Fruit fly (Drosophila melanogaster) whole organism, embryonic: Measurements from ENCODE around the gene CG43867.

Experiments used
- Ada2b ChIP-seq: fragments of 200-800 bp; sonication (Bioruptor generic); IDR thresholded peaks from 2 replicates; pipeline ENCODE4 v1.3.6; 2022; ENCODE audit warnings: missing biosample characterization, missing genetic modification characterization
- Aef1 ChIP-seq: fragments of 200-800 bp; sonication (Bioruptor generic); IDR thresholded peaks from 3 replicates; pipeline ENCODE4 v1.3.6; 2022; ENCODE audit warnings: missing biosample characterization, missing genetic modification characterization
- Bdp1 ChIP-seq: fragments of 200-800 bp; sonication (Bioruptor generic); optimal IDR thresholded peaks from 3 replicates; lab custom pipeline; 2016; ENCODE audit warnings: missing biosample characterization, missing genetic modification characterization
- Bteb2 ChIP-seq: fragments of 200-800 bp; sonication (Bioruptor generic); optimal IDR thresholded peaks from 2 replicates; lab custom pipeline; 2016; ENCODE audit warnings: missing biosample characterization, missing genetic modification characterization
- CG10366 ChIP-seq: fragments of 200-800 bp; sonication (Bioruptor generic); IDR thresholded peaks from 2 replicates; pipeline ENCODE4 v1.3.6; 2022; ENCODE audit warnings: missing biosample characterization, missing genetic modification characterization
- CG11398 ChIP-seq: fragments of 200-800 bp; sonication (Bioruptor generic); optimal IDR thresholded peaks from 2 replicates; lab custom pipeline; 2016; ENCODE audit warnings: missing biosample characterization, missing genetic modification characterization
- CG11456 ChIP-seq: fragments of 200-800 bp; sonication (Bioruptor generic); IDR thresholded peaks from 3 replicates; pipeline ENCODE4 v1.3.6; 2022; ENCODE audit warnings: missing biosample characterization, missing genetic modification characterization
- CG11560 ChIP-seq: fragments of 200-800 bp; sonication (Bioruptor generic); IDR thresholded peaks from 3 replicates; pipeline ENCODE4 v1.3.6; 2022; ENCODE audit warnings: missing biosample characterization, missing genetic modification characterization
- CG11723 ChIP-seq: fragments of 200-800 bp; sonication (Bioruptor generic); optimal IDR thresholded peaks from 2 replicates; lab custom pipeline; 2017; ENCODE audit warnings: missing biosample characterization, mild to moderate bottlenecking, missing genetic modification characterization
- CG12744 ChIP-seq: fragments of 200-800 bp; sonication (Bioruptor generic); optimal IDR thresholded peaks from 2 replicates; lab custom pipeline; 2016; ENCODE audit warnings: missing biosample characterization, missing genetic modification characterization
- CG14667 ChIP-seq: fragments of 200-800 bp; sonication (Bioruptor generic); IDR thresholded peaks from 2 replicates; pipeline ENCODE4 v1.3.6; 2022; ENCODE audit warnings: missing biosample characterization, missing genetic modification characterization
- CG16863 ChIP-seq: fragments of 200-800 bp; sonication (Bioruptor generic); optimal IDR thresholded peaks from 3 replicates; lab custom pipeline; 2016; ENCODE audit warnings: missing biosample characterization, missing genetic modification characterization
- CG18262 ChIP-seq: fragments of 200-800 bp; optimal IDR thresholded peaks from 3 replicates; lab custom pipeline; 2019; ENCODE audit warnings: missing biosample characterization, mild to moderate bottlenecking, missing genetic modification characterization, moderate library complexity
- CG18599 ChIP-seq: fragments of 200-800 bp; sonication (Bioruptor generic); optimal IDR thresholded peaks from 3 replicates; lab custom pipeline; 2017; ENCODE audit warnings: missing biosample characterization, missing genetic modification characterization, mild to moderate bottlenecking, moderate library complexity, missing genetic modification reagents
- CG2120 ChIP-seq: fragments of 200-800 bp; sonication (Bioruptor generic); optimal IDR thresholded peaks from 3 replicates; lab custom pipeline; 2016; ENCODE audit warnings: missing biosample characterization, missing genetic modification characterization
- CG2199 ChIP-seq: fragments of 200-800 bp; sonication (Bioruptor generic); IDR thresholded peaks from 3 replicates; pipeline ENCODE4 v1.3.6; 2022; ENCODE audit warnings: missing biosample characterization, missing genetic modification characterization
- CG30403 ChIP-seq: fragments of 200-800 bp; sonication (Bioruptor generic); optimal IDR thresholded peaks from 3 replicates; lab custom pipeline; 2016; ENCODE audit warnings: missing biosample characterization, missing genetic modification characterization
- CG32772 ChIP-seq: fragments of 200-800 bp; sonication (Bioruptor generic); IDR thresholded peaks from 2 replicates; pipeline ENCODE4 v1.3.6; 2022; ENCODE audit warnings: missing biosample characterization, missing genetic modification characterization
- CG3838 ChIP-seq: fragments of 200-800 bp; sonication (Bioruptor generic); optimal IDR thresholded peaks from 3 replicates; lab custom pipeline; 2016; ENCODE audit warnings: missing biosample characterization, missing genetic modification characterization
- CG42726 ChIP-seq: fragments of 200-800 bp; sonication (Bioruptor generic); IDR thresholded peaks from 2 replicates; pipeline ENCODE4 v1.3.6; 2022; ENCODE audit warnings: missing biosample characterization, missing genetic modification characterization; ENCODE audit not compliant: partially characterized antibody
- CG4730 ChIP-seq: fragments of 200-800 bp; sonication (Bioruptor generic); IDR thresholded peaks from 2 replicates; pipeline ENCODE4 v1.3.6; 2022; ENCODE audit warnings: missing biosample characterization, missing genetic modification characterization
- CG6175 ChIP-seq: fragments of 200-800 bp; sonication (Bioruptor generic); IDR thresholded peaks from 3 replicates; pipeline ENCODE4 v1.3.6; 2022; ENCODE audit warnings: missing biosample characterization, missing genetic modification characterization
- CG7271 ChIP-seq: fragments of 200-800 bp; sonication (Bioruptor generic); optimal IDR thresholded peaks from 2 replicates; lab custom pipeline; 2018; ENCODE audit warnings: missing biosample characterization, mild to moderate bottlenecking, missing genetic modification characterization, moderate library complexity
- CG8281 ChIP-seq: fragments of 200-800 bp; sonication (Bioruptor generic); optimal IDR thresholded peaks from 2 replicates; lab custom pipeline; 2018; ENCODE audit warnings: missing biosample characterization, mild to moderate bottlenecking, missing genetic modification characterization, moderate library complexity
- CHES-1-like ChIP-seq: fragments of 200-800 bp; sonication (Bioruptor generic); optimal IDR thresholded peaks from 2 replicates; lab custom pipeline; 2016; ENCODE audit warnings: missing biosample characterization, missing genetic modification characterization
- D19B ChIP-seq: fragments of 200-800 bp; sonication (Bioruptor generic); optimal IDR thresholded peaks from 2 replicates; lab custom pipeline; 2017; ENCODE audit warnings: missing biosample characterization, mild to moderate bottlenecking, missing genetic modification characterization
- Hey ChIP-seq: fragments of 200-800 bp; sonication (Bioruptor generic); optimal IDR thresholded peaks from 3 replicates; lab custom pipeline; 2018; ENCODE audit warnings: missing biosample characterization, mild to moderate bottlenecking, missing genetic modification characterization
- Hmr ChIP-seq: fragments of 200-800 bp; sonication (Bioruptor generic); optimal IDR thresholded peaks from 3 replicates; lab custom pipeline; 2017; ENCODE audit warnings: mild to moderate bottlenecking, missing biosample characterization, missing genetic modification reagents, missing genetic modification characterization
- Nf-YA ChIP-seq: fragments of 200-800 bp; sonication (Bioruptor generic); IDR thresholded peaks from 2 replicates; pipeline ENCODE4 v1.3.6; 2022; ENCODE audit warnings: missing biosample characterization, missing genetic modification characterization
- PHDP ChIP-seq: fragments of 200-800 bp; sonication (Bioruptor generic); optimal IDR thresholded peaks from 3 replicates; lab custom pipeline; 2018; ENCODE audit warnings: missing biosample characterization, mild to moderate bottlenecking, missing genetic modification characterization, moderate library complexity
- Ptx1 ChIP-seq: fragments of 200-800 bp; sonication (Bioruptor generic); IDR thresholded peaks from 2 replicates; pipeline ENCODE4 v1.3.6; 2022; ENCODE audit warnings: missing biosample characterization, missing genetic modification characterization
- Sry-β ChIP-seq: fragments of 200-800 bp; sonication (Bioruptor generic); optimal IDR thresholded peaks from 2 replicates; lab custom pipeline; 2018; ENCODE audit warnings: missing biosample characterization, mild to moderate bottlenecking, missing genetic modification characterization, moderate library complexity
- TFAM ChIP-seq: fragments of 200-800 bp; sonication (Bioruptor generic); optimal IDR thresholded peaks from 2 replicates; lab custom pipeline; 2017; ENCODE audit warnings: missing biosample characterization, missing genetic modification characterization, inconsistent platforms
- az2 ChIP-seq: fragments of 200-800 bp; sonication (Bioruptor generic); optimal IDR thresholded peaks from 3 replicates; lab custom pipeline; 2016; ENCODE audit warnings: missing biosample characterization, missing genetic modification characterization
- crc ChIP-seq: fragments of 200-800 bp; sonication (Bioruptor generic); optimal IDR thresholded peaks from 2 replicates; lab custom pipeline; 2016; ENCODE audit warnings: missing biosample characterization, missing genetic modification characterization
- disco-r ChIP-seq: fragments of 200-800 bp; sonication (Bioruptor generic); optimal IDR thresholded peaks from 2 replicates; lab custom pipeline; 2016; ENCODE audit warnings: missing biosample characterization, missing genetic modification characterization
- dmrt11E ChIP-seq: fragments of 200-800 bp; sonication (Bioruptor generic); optimal IDR thresholded peaks from 3 replicates; lab custom pipeline; 2018; ENCODE audit warnings: missing biosample characterization, mild to moderate bottlenecking, missing genetic modification characterization, moderate library complexity
- eyg ChIP-seq: fragments of 200-800 bp; sonication (Bioruptor generic); optimal IDR thresholded peaks from 3 replicates; lab custom pipeline; 2016; ENCODE audit warnings: missing biosample characterization, missing genetic modification characterization
- fd102C ChIP-seq: fragments of 200-800 bp; sonication (Bioruptor generic); optimal IDR thresholded peaks from 2 replicates; lab custom pipeline; 2018; ENCODE audit warnings: missing biosample characterization, mild to moderate bottlenecking, missing genetic modification characterization, moderate library complexity
- grau ChIP-seq: fragments of 200-800 bp; optimal IDR thresholded peaks from 3 replicates; lab custom pipeline; 2019; ENCODE audit warnings: missing biosample characterization, mild to moderate bottlenecking, missing genetic modification characterization, moderate library complexity
- hth ChIP-seq: fragments of >200 bp; optimal IDR thresholded peaks from 2 replicates; lab custom pipeline; 2017; ENCODE audit warnings: inconsistent platforms
- inv ChIP-seq: fragments of 200-800 bp; sonication (Bioruptor generic); IDR thresholded peaks from 2 replicates; pipeline ENCODE4 v1.3.6; 2022; ENCODE audit warnings: missing biosample characterization, missing genetic modification characterization; ENCODE audit not compliant: partially characterized antibody
- jumu ChIP-seq: fragments of 200-800 bp; sonication (Bioruptor generic); optimal IDR thresholded peaks from 3 replicates; lab custom pipeline; 2016; ENCODE audit warnings: missing biosample characterization, missing genetic modification characterization
- nerfin-1 ChIP-seq: fragments of 200-800 bp; sonication (Bioruptor generic); optimal IDR thresholded peaks from 3 replicates; lab custom pipeline; 2019; ENCODE audit warnings: missing biosample characterization, mild to moderate bottlenecking, missing genetic modification characterization, moderate library complexity
- nom ChIP-seq: fragments of 200-800 bp; sonication (Bioruptor generic); optimal IDR thresholded peaks from 2 replicates; lab custom pipeline; 2017; ENCODE audit warnings: missing biosample characterization, missing genetic modification characterization, mild to moderate bottlenecking, moderate library complexity, missing genetic modification reagents
- pan ChIP-seq, 4 experiments: fragments of >200 bp in 3 of 4; fragments of 200-800 bp in 1 of 4; sonication (Bioruptor generic) in 1 of 4; optimal IDR thresholded peaks in 3 of 4; IDR thresholded peaks in 1 of 4; 2 replicates each; pipeline versions ENCODE4 v1.3.6 to Lab custom; 2017 to 2022; ENCODE audit warnings: missing biosample characterization in 2 of 4, missing genetic modification characterization in 2 of 4, mixed read lengths in 1 of 4
- peb ChIP-seq: fragments of 200-800 bp; sonication (Bioruptor generic); IDR thresholded peaks from 2 replicates; pipeline ENCODE4 v1.3.6; 2022; ENCODE audit warnings: missing biosample characterization, missing genetic modification characterization
- ranshi ChIP-seq: fragments of 200-800 bp; sonication (Bioruptor generic); IDR thresholded peaks from 2 replicates; pipeline ENCODE4 v1.3.6; 2022; ENCODE audit warnings: missing biosample characterization, missing genetic modification characterization
- slbo ChIP-seq: fragments of 200-800 bp; sonication (Bioruptor generic); IDR thresholded peaks from 2 replicates; pipeline ENCODE4 v1.3.6; 2022; ENCODE audit warnings: missing biosample characterization, missing genetic modification characterization
- trh ChIP-seq: fragments of 200-800 bp; sonication (Bioruptor generic); optimal IDR thresholded peaks from 2 replicates; lab custom pipeline; 2016; ENCODE audit warnings: missing biosample characterization, missing genetic modification characterization
- twi ChIP-seq: fragments of 200-800 bp; optimal IDR thresholded peaks from 2 replicates; lab custom pipeline; 2019; ENCODE audit warnings: missing biosample characterization, mild to moderate bottlenecking, missing genetic modification characterization, moderate library complexity
- zf30C ChIP-seq: fragments of 200-800 bp; sonication (Bioruptor generic); optimal IDR thresholded peaks from 3 replicates; lab custom pipeline; 2018; ENCODE audit warnings: missing biosample characterization, mild to moderate bottlenecking, missing genetic modification characterization

Gene CG43867

DNA sequence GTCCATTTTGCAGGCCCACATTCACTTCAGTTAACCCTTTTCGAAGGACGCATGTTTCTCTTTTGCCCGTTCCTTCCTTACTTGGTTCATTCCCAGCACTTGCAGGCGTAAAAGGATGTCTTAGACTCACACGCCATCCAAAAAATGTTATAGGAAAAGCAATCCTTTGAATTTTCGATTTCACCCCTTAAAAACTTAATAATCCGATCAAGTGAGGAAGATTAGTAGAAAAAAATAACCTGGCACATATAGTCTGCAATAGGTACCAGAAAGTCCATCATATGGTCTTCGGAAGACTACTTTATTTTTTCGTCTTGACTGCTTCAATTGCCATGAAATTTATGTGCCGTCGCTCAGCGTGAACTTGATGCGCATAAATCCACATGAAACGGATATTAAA, 6.4 kb downstream of the CG43867 start (continued):
- TF ChIP-seq dmrt11E (tag; lab: Kevin White, UChicago) = no peak
- TF ChIP-seq CG8281 (tag; lab: Kevin White, UChicago) = no peak
- TF ChIP-seq CHES-1-like (GFP tag; lab: Kevin White, UChicago) = no peak
- TF ChIP-seq PHDP = no peak
- no peak for TF ChIP-seq jumu (GFP tag; lab: Kevin White, UChicago)
- TF ChIP-seq twi = no peak
- TF ChIP-seq crc (GFP tag; lab: Kevin White, UChicago) = no peak
- no peak for TF ChIP-seq nom (GFP tag; lab: Kevin White, UChicago)
- no peak for TF ChIP-seq fd102C (GFP tag; lab: Kevin White, UChicago)
- TF ChIP-seq Aef1 (GFP tag; lab: Robert Waterston, UW) = no peak
- no peak for TF ChIP-seq CG12744 (GFP tag; lab: Kevin White, UChicago)
- no peak for TF ChIP-seq CG11723 (GFP tag; lab: Kevin White, UChicago)
- TF ChIP-seq eyg = no peak
- TF ChIP-seq hth (lab: Kevin White, UChicago) = no peak
- peak; percentile 52 for TF ChIP-seq CG2120 (GFP tag; lab: Kevin White, UChicago)
- no peak for TF ChIP-seq CG11398 (GFP tag; lab: Kevin White, UChicago)
- TF ChIP-seq D19B = peak; percentile 45
- no peak for TF ChIP-seq pan (optimal IDR thresholded peaks at IDR 0.05; lab: Kevin White, UChicago)
- TF ChIP-seq pan (GFP tag; optimal IDR thresholded peaks at IDR 0.05 in 1 of 2, IDR thresholded peaks at IDR 0.05 in 1 of 2) = no peak
- TF ChIP-seq Hmr = peak; percentile 5
- peak; percentile 53 for TF ChIP-seq CG18599 (GFP tag; lab: Kevin White, UChicago)
- peak; percentile 40; the same call in 1 of the 2 replicates for TF ChIP-seq Ptx1 (GFP tag; lab: Robert Waterston, UW)
- TF ChIP-seq peb (GFP tag; lab: Robert Waterston, UW) = no peak
- TF ChIP-seq ranshi (GFP tag; lab: Robert Waterston, UW) = no peak
- TF ChIP-seq inv (GFP tag; lab: Robert Waterston, UW) = no peak
- no peak for TF ChIP-seq CG42726 (GFP tag; lab: Robert Waterston, UW)
- TF ChIP-seq CG32772 (GFP tag; lab: Robert Waterston, UW) = no peak
- no peak for TF ChIP-seq CG18262 (tag; lab: Kevin White, UChicago)
- TF ChIP-seq CG4730 (GFP tag; lab: Robert Waterston, UW) = no peak
- TF ChIP-seq CG30403 (GFP tag; lab: Kevin White, UChicago) = no peak
- no peak for TF ChIP-seq disco-r
- no peak for TF ChIP-seq CG7271
- no peak for TF ChIP-seq CG14667 (GFP tag; lab: Robert Waterston, UW)
- no peak for TF ChIP-seq grau
- TF ChIP-seq CG11456 = 0 out of 3 replicates have a peak, but pooled peaks have one; percentile 10
- 0 out of 2 replicates have a peak, but pooled peaks have one; percentile 7 for TF ChIP-seq Ada2b
- no peak for TF ChIP-seq trh (GFP tag; lab: Kevin White, UChicago)
- no peak for TF ChIP-seq CG11560
- TF ChIP-seq CG16863 (GFP tag; lab: Kevin White, UChicago) = no peak
- no peak for TF ChIP-seq Bdp1
- no peak for TF ChIP-seq Hey (tag; lab: Kevin White, UChicago)
- TF ChIP-seq CG3838 (GFP tag; lab: Kevin White, UChicago) = no peak
- no peak for TF ChIP-seq nerfin-1 (tag; lab: Kevin White, UChicago)
- TF ChIP-seq CG10366 = 0 out of 2 replicates have a peak, but pooled peaks have one; percentile 12
- TF ChIP-seq az2 (GFP tag; lab: Kevin White, UChicago) = no peak
- no peak for TF ChIP-seq CG6175 (GFP tag; lab: Robert Waterston, UW)
- TF ChIP-seq Bteb2 = no peak
- TF ChIP-seq Sry-β (GFP tag; lab: Kevin White, UChicago) = no peak
- TF ChIP-seq zf30C (GFP tag; lab: Kevin White, UChicago) = no peak
- peak; percentile 52 for TF ChIP-seq slbo (GFP tag; lab: Robert Waterston, UW)
- TF ChIP-seq Nf-YA = no peak
- no peak for TF ChIP-seq TFAM
- no peak for TF ChIP-seq CG2199 (GFP tag; lab: Robert Waterston, UW)
